Fruit fly (Drosophila melanogaster) whole organism, embryonic: ENCODE results near the gene CG31776.
A peak's percentile ranks its signal among the peaks of the same experiment; 100 is the strongest.

Source experiments
- Abd-B ChIP-seq: fragments of 200-800 bp; sonication (Bioruptor generic); optimal IDR thresholded peaks from 2 replicates; lab custom pipeline; 2018; ENCODE audit warnings: missing biosample characterization, mild to moderate bottlenecking, missing genetic modification characterization, moderate library complexity
- Bdp1 ChIP-seq: fragments of 200-800 bp; sonication (Bioruptor generic); optimal IDR thresholded peaks from 3 replicates; lab custom pipeline; 2016; ENCODE audit warnings: missing biosample characterization, missing genetic modification characterization
- CG10209 ChIP-seq: fragments of 200-800 bp; sonication (Bioruptor generic); optimal IDR thresholded peaks from 3 replicates; lab custom pipeline; 2017; ENCODE audit warnings: missing biosample characterization, mild to moderate bottlenecking, missing genetic modification characterization, missing genetic modification reagents
- CG1024 ChIP-seq: fragments of 200-800 bp; sonication (Bioruptor generic); IDR thresholded peaks from 2 replicates; pipeline ENCODE4 v1.3.6; 2022; ENCODE audit warnings: missing biosample characterization, missing genetic modification characterization
- CG10431 ChIP-seq: fragments of 200-800 bp; sonication (Bioruptor generic); optimal IDR thresholded peaks from 3 replicates; lab custom pipeline; 2018; ENCODE audit warnings: missing biosample characterization, mild to moderate bottlenecking, missing genetic modification characterization
- CG11695 ChIP-seq: fragments of 200-800 bp; sonication (Bioruptor generic); IDR thresholded peaks from 3 replicates; pipeline ENCODE4 v1.3.6; 2022; ENCODE audit warnings: missing biosample characterization, missing genetic modification characterization
- CG12769 ChIP-seq: fragments of 200-800 bp; sonication (Bioruptor generic); optimal IDR thresholded peaks from 2 replicates; lab custom pipeline; 2019; ENCODE audit warnings: missing biosample characterization, mild to moderate bottlenecking, missing genetic modification characterization, moderate library complexity
- CG15269 ChIP-seq: fragments of 200-800 bp; sonication (Bioruptor generic); optimal IDR thresholded peaks from 2 replicates; lab custom pipeline; 2018; ENCODE audit warnings: missing biosample characterization, mild to moderate bottlenecking, missing genetic modification characterization, moderate library complexity
- CG16813 ChIP-seq: fragments of 200-800 bp; sonication (Bioruptor generic); IDR thresholded peaks from 3 replicates; pipeline ENCODE4 v1.3.6; 2022; ENCODE audit warnings: missing biosample characterization, missing genetic modification characterization; ENCODE audit not compliant: partially characterized antibody
- CG18011 ChIP-seq: fragments of 200-800 bp; sonication (Bioruptor generic); optimal IDR thresholded peaks from 2 replicates; lab custom pipeline; 2017; ENCODE audit warnings: missing biosample characterization, missing genetic modification characterization, mild to moderate bottlenecking, moderate library complexity, missing genotype
- CG2678 ChIP-seq: fragments of 200-800 bp; sonication (Bioruptor generic); optimal IDR thresholded peaks from 3 replicates; lab custom pipeline; 2019; ENCODE audit warnings: missing biosample characterization, mild to moderate bottlenecking, missing genetic modification characterization, moderate library complexity
- CG31365 ChIP-seq: fragments of 200-800 bp; sonication (Bioruptor generic); optimal IDR thresholded peaks from 2 replicates; lab custom pipeline; 2018; ENCODE audit warnings: missing biosample characterization, mild to moderate bottlenecking, missing genetic modification characterization
- CG5180 ChIP-seq: fragments of 200-800 bp; sonication (Bioruptor generic); optimal IDR thresholded peaks from 3 replicates; lab custom pipeline; 2017; ENCODE audit warnings: missing biosample characterization, missing genetic modification characterization, mild to moderate bottlenecking, moderate library complexity, missing genetic modification reagents
- CG5953 ChIP-seq: fragments of 200-800 bp; sonication (Bioruptor generic); IDR thresholded peaks from 2 replicates; pipeline ENCODE4 v1.3.6; 2022; ENCODE audit warnings: missing biosample characterization, missing genetic modification characterization
- CG6175 ChIP-seq: fragments of 200-800 bp; sonication (Bioruptor generic); IDR thresholded peaks from 3 replicates; pipeline ENCODE4 v1.3.6; 2022; ENCODE audit warnings: missing biosample characterization, missing genetic modification characterization
- CG8478 ChIP-seq: fragments of >200 bp; optimal IDR thresholded peaks from 2 replicates; lab custom pipeline; 2018
- CG8944 ChIP-seq: fragments of 200-800 bp; sonication (Bioruptor generic); optimal IDR thresholded peaks from 3 replicates; lab custom pipeline; 2016; ENCODE audit warnings: missing biosample characterization, missing genetic modification characterization
- Camta ChIP-seq: fragments of 200-800 bp; sonication (Bioruptor generic); optimal IDR thresholded peaks from 2 replicates; lab custom pipeline; 2016; ENCODE audit warnings: missing biosample characterization, missing genetic modification characterization
- Chrac-16 ChIP-seq: fragments of 200-800 bp; sonication (Bioruptor generic); optimal IDR thresholded peaks from 3 replicates; lab custom pipeline; 2016; ENCODE audit warnings: missing biosample characterization, missing genetic modification characterization
- CrebB ChIP-seq: fragments of 200-800 bp; sonication (Bioruptor generic); optimal IDR thresholded peaks from 3 replicates; lab custom pipeline; 2018; ENCODE audit warnings: missing biosample characterization, mild to moderate bottlenecking, missing genetic modification characterization
- Deaf1 ChIP-seq: fragments of 200-800 bp; optimal IDR thresholded peaks from 3 replicates; lab custom pipeline; 2019; ENCODE audit warnings: missing biosample characterization, mild to moderate bottlenecking, missing genetic modification characterization, moderate library complexity
- Doc2 ChIP-seq: fragments of 200-800 bp; sonication (Bioruptor generic); IDR thresholded peaks from 2 replicates; pipeline ENCODE4 v1.3.6; 2022; ENCODE audit warnings: missing biosample characterization, missing genetic modification characterization
- H15 ChIP-seq: fragments of 200-800 bp; sonication (Bioruptor generic); IDR thresholded peaks from 3 replicates; pipeline ENCODE4 v1.3.6; 2022; ENCODE audit warnings: missing biosample characterization, missing genetic modification characterization
- MBD-R2 ChIP-seq: fragments of 200-800 bp; sonication (Bioruptor generic); IDR thresholded peaks from 2 replicates; pipeline ENCODE4 v1.3.6; 2022; ENCODE audit warnings: missing biosample characterization, missing genetic modification characterization
- MESR4 ChIP-seq: fragments of 200-800 bp; sonication (Bioruptor generic); optimal IDR thresholded peaks from 2 replicates; lab custom pipeline; 2018; ENCODE audit warnings: missing biosample characterization, mild to moderate bottlenecking, missing genetic modification characterization, moderate library complexity
- Mes4 ChIP-seq: fragments of 200-800 bp; sonication (Bioruptor generic); optimal IDR thresholded peaks from 2 replicates; lab custom pipeline; 2016; ENCODE audit warnings: missing biosample characterization, missing genetic modification characterization
- Oli ChIP-seq: fragments of 200-800 bp; sonication (Bioruptor generic); optimal IDR thresholded peaks from 2 replicates; lab custom pipeline; 2018; ENCODE audit warnings: missing biosample characterization, mild to moderate bottlenecking, missing genetic modification characterization, moderate library complexity
- Spps ChIP-seq: fragments of 200-800 bp; sonication (Bioruptor generic); optimal IDR thresholded peaks from 2 replicates; lab custom pipeline; 2018; ENCODE audit warnings: missing biosample characterization, mild to moderate bottlenecking, missing genetic modification characterization
- ab ChIP-seq: fragments of 200-800 bp; sonication (Bioruptor generic); optimal IDR thresholded peaks from 2 replicates; lab custom pipeline; 2016; ENCODE audit warnings: missing biosample characterization, missing genetic modification characterization
- ac ChIP-seq: fragments of 200-800 bp; sonication (Bioruptor generic); optimal IDR thresholded peaks from 3 replicates; lab custom pipeline; 2017; ENCODE audit warnings: missing biosample characterization, mild to moderate bottlenecking, missing genetic modification characterization
- al ChIP-seq: fragments of 200-800 bp; sonication (Bioruptor generic); IDR thresholded peaks from 2 replicates; pipeline ENCODE4 v1.3.6; 2022; ENCODE audit warnings: missing biosample characterization, missing genetic modification characterization
- cas ChIP-seq: fragments of 200-800 bp; sonication (Bioruptor generic); IDR thresholded peaks from 2 replicates; pipeline ENCODE4 v1.3.6; 2022; ENCODE audit warnings: missing biosample characterization, missing genetic modification characterization
- chm ChIP-seq: fragments of 200-800 bp; sonication (Bioruptor generic); IDR thresholded peaks from 2 replicates; pipeline ENCODE4 v1.3.6; 2022; ENCODE audit warnings: missing biosample characterization, missing genetic modification characterization
- crc ChIP-seq: fragments of 200-800 bp; sonication (Bioruptor generic); optimal IDR thresholded peaks from 2 replicates; lab custom pipeline; 2016; ENCODE audit warnings: missing biosample characterization, missing genetic modification characterization
- danr ChIP-seq: fragments of 200-800 bp; sonication (Bioruptor generic); IDR thresholded peaks from 2 replicates; pipeline ENCODE4 v1.3.6; 2022; ENCODE audit warnings: missing biosample characterization, missing genetic modification characterization
- dysf ChIP-seq: fragments of 200-800 bp; sonication (Bioruptor generic); IDR thresholded peaks from 3 replicates; pipeline ENCODE4 v1.3.6; 2022; ENCODE audit warnings: missing biosample characterization, missing genetic modification characterization
- ewg ChIP-seq: fragments of 200-800 bp; sonication (Bioruptor generic); optimal IDR thresholded peaks from 3 replicates; lab custom pipeline; 2017; ENCODE audit warnings: mild to moderate bottlenecking, missing biosample characterization, missing genetic modification reagents, missing genetic modification characterization
- exex ChIP-seq: fragments of 200-800 bp; sonication (Bioruptor generic); optimal IDR thresholded peaks from 4 replicates; lab custom pipeline; 2018; ENCODE audit warnings: missing biosample characterization, mild to moderate bottlenecking, missing genetic modification characterization, moderate library complexity
- ftz-f1 ChIP-seq: fragments of 200-800 bp; sonication (Bioruptor generic); optimal IDR thresholded peaks from 2 replicates; lab custom pipeline; 2016; ENCODE audit warnings: missing biosample characterization, missing genetic modification characterization
- fu2 ChIP-seq: fragments of 200-800 bp; sonication (Bioruptor generic); optimal IDR thresholded peaks from 2 replicates; lab custom pipeline; 2016; ENCODE audit warnings: missing biosample characterization, missing genetic modification characterization
- gcm ChIP-seq: fragments of 200-800 bp; sonication (Bioruptor generic); optimal IDR thresholded peaks from 2 replicates; lab custom pipeline; 2019; ENCODE audit warnings: missing biosample characterization, mild to moderate bottlenecking, missing genetic modification characterization, moderate library complexity
- gcm2 ChIP-seq: fragments of 200-800 bp; sonication (Bioruptor generic); optimal IDR thresholded peaks from 2 replicates; lab custom pipeline; 2016; ENCODE audit warnings: missing biosample characterization, missing genetic modification characterization
- hkb ChIP-seq, 2 experiments: fragments of 200-800 bp in 1 of 2; fragments of >200 bp in 1 of 2; sonication (Bioruptor generic) in 1 of 2; IDR thresholded peaks in 1 of 2; optimal IDR thresholded peaks in 1 of 2; 2 replicates each; pipeline versions ENCODE4 v1.3.6 to Lab custom; 2017 to 2022; ENCODE audit warnings: missing biosample characterization in 1 of 2, missing genetic modification characterization in 1 of 2
- klu ChIP-seq: fragments of 200-800 bp; sonication (Bioruptor generic); IDR thresholded peaks from 2 replicates; pipeline ENCODE4 v1.3.6; 2022; ENCODE audit warnings: missing biosample characterization, missing genetic modification characterization
- lab ChIP-seq: fragments of 200-800 bp; sonication (Bioruptor generic); optimal IDR thresholded peaks from 3 replicates; lab custom pipeline; 2017; ENCODE audit warnings: missing biosample characterization, missing genetic modification characterization, mild to moderate bottlenecking, moderate library complexity, missing genetic modification reagents
- maf-S ChIP-seq: fragments of 200-800 bp; sonication (Bioruptor generic); optimal IDR thresholded peaks from 2 replicates; lab custom pipeline; 2016; ENCODE audit warnings: missing biosample characterization, missing genetic modification characterization
- oc ChIP-seq: fragments of 200-800 bp; sonication (Bioruptor generic); optimal IDR thresholded peaks from 2 replicates; lab custom pipeline; 2018; ENCODE audit warnings: missing biosample characterization, mild to moderate bottlenecking, missing genetic modification characterization, moderate library complexity
- peb ChIP-seq: fragments of 200-800 bp; sonication (Bioruptor generic); IDR thresholded peaks from 2 replicates; pipeline ENCODE4 v1.3.6; 2022; ENCODE audit warnings: missing biosample characterization, missing genetic modification characterization
- slp2 ChIP-seq: fragments of 200-800 bp; sonication (Bioruptor generic); optimal IDR thresholded peaks from 2 replicates; lab custom pipeline; 2016; ENCODE audit warnings: missing biosample characterization, missing genetic modification characterization
- sna ChIP-seq: fragments of 200-800 bp; sonication (Bioruptor generic); IDR thresholded peaks from 2 replicates; pipeline ENCODE4 v1.3.6; 2022; ENCODE audit warnings: missing biosample characterization, missing genetic modification characterization; ENCODE audit not compliant: partially characterized antibody
- sqz ChIP-seq: fragments of 200-800 bp; sonication (Bioruptor generic); optimal IDR thresholded peaks from 3 replicates; lab custom pipeline; 2018; ENCODE audit warnings: missing biosample characterization, mild to moderate bottlenecking, missing genetic modification characterization

Gene CG31776

dm6 chr2L:3440322-3440721 is 29.7 kb upstream of the CG31776 start (continued):
- TF ChIP-seq CG15269: peak; percentile 67
- TF ChIP-seq Camta (GFP tag; lab: Kevin White, UChicago): no peak
- no peak for TF ChIP-seq Deaf1 (tag; lab: Kevin White, UChicago)
- TF ChIP-seq klu (GFP tag; lab: Robert Waterston, UW): peak; percentile 36; the same call in 1 of the 2 replicates
- no peak for TF ChIP-seq hkb (optimal IDR thresholded peaks at IDR 0.05; lab: Kevin White, UChicago)
- peak; percentile 79 for TF ChIP-seq hkb (GFP tag; IDR thresholded peaks at IDR 0.05; lab: Robert Waterston, UW)
- TF ChIP-seq Mes4: peak; percentile 28
- peak; percentile 88 for TF ChIP-seq dysf
- TF ChIP-seq CrebB (tag; lab: Kevin White, UChicago): peak; percentile 45
- TF ChIP-seq peb (GFP tag; lab: Robert Waterston, UW): peak; percentile 64
- TF ChIP-seq al (GFP tag; lab: Robert Waterston, UW): peak; percentile 54
- TF ChIP-seq fu2: peak; percentile 34
- no peak for TF ChIP-seq CG10431
- peak; percentile 28 for TF ChIP-seq CG31365 (tag; lab: Kevin White, UChicago)
- TF ChIP-seq sqz (GFP tag; lab: Kevin White, UChicago): no peak
- TF ChIP-seq CG16813 (GFP tag; lab: Robert Waterston, UW): no peak
- TF ChIP-seq ac (GFP tag; lab: Kevin White, UChicago): no peak
- TF ChIP-seq exex (tag; lab: Kevin White, UChicago): no peak
- TF ChIP-seq CG5180 (GFP tag; lab: Kevin White, UChicago): peak; percentile 92
- peak; percentile 52 for TF ChIP-seq gcm
- peak; percentile 65; the same call in 1 of the 2 replicates for TF ChIP-seq danr (GFP tag; lab: Robert Waterston, UW)
- TF ChIP-seq CG18011 (GFP tag; lab: Kevin White, UChicago): peak; percentile 15
- TF ChIP-seq CG2678: peak; percentile 74
- TF ChIP-seq Oli (tag; lab: Kevin White, UChicago): peak; percentile 61
- TF ChIP-seq Spps (tag; lab: Kevin White, UChicago): peak; percentile 21
- TF ChIP-seq Chrac-16 (GFP tag; lab: Kevin White, UChicago): peak; percentile 59
- TF ChIP-seq cas: peak; percentile 73
- peak; percentile 40 for TF ChIP-seq Abd-B (GFP tag; lab: Kevin White, UChicago)
- TF ChIP-seq CG10209 (GFP tag; lab: Kevin White, UChicago): peak; percentile 72
- TF ChIP-seq sna (GFP tag; lab: Robert Waterston, UW): no peak
- peak; percentile 69; the same call in 2 of the 3 replicates for TF ChIP-seq CG11695 (GFP tag; lab: Robert Waterston, UW)
- TF ChIP-seq Doc2: no peak
- TF ChIP-seq CG8478 (lab: Kevin White, UChicago): no peak
- TF ChIP-seq CG12769 (tag; lab: Kevin White, UChicago): peak; percentile 86
- peak; percentile 52 for TF ChIP-seq oc (tag; lab: Kevin White, UChicago)
- TF ChIP-seq CG6175 (GFP tag; lab: Robert Waterston, UW): peak; percentile 42; the same call in 2 of the 3 replicates
- peak; percentile 41 for TF ChIP-seq slp2
- no peak for TF ChIP-seq gcm2 (GFP tag; lab: Kevin White, UChicago)
- TF ChIP-seq Bdp1 (GFP tag; lab: Kevin White, UChicago): no peak
- TF ChIP-seq MESR4: no peak
- peak; percentile 51 for TF ChIP-seq ewg (GFP tag; lab: Kevin White, UChicago)
- peak; percentile 58; the same call in 1 of the 2 replicates for TF ChIP-seq CG1024 (GFP tag; lab: Robert Waterston, UW)
- peak; percentile 51 for TF ChIP-seq CG8944 (GFP tag; lab: Kevin White, UChicago)
- peak; percentile 35 for TF ChIP-seq maf-S (GFP tag; lab: Kevin White, UChicago)
- TF ChIP-seq ftz-f1 (GFP tag; lab: Kevin White, UChicago): no peak
- TF ChIP-seq crc: peak; percentile 17
- peak; percentile 64 for TF ChIP-seq CG5953
- TF ChIP-seq ab: no peak
- 0 out of 2 replicates have a peak, but pooled peaks have one; percentile 9 for TF ChIP-seq chm (GFP tag; lab: Robert Waterston, UW)
- no peak for TF ChIP-seq MBD-R2
- peak; percentile 77 for TF ChIP-seq H15 (GFP tag; lab: Robert Waterston, UW)
- TF ChIP-seq lab (GFP tag; lab: Kevin White, UChicago): peak; percentile 80
